Worm (Caenorhabditis elegans) whole organism, mixed stage, embryonic: ENCODE data around the gene R144.12.

Experiments used
- elt-3 ChIP-seq: fragments of 150-350 bp; optimal IDR thresholded peaks from 2 replicates; lab custom pipeline; 2014; ENCODE audit warnings: missing biosample characterization, missing genetic modification characterization
- ham-2 ChIP-seq: fragments of 200-800 bp; sonication (Bioruptor generic); optimal IDR thresholded peaks from 2 replicates; lab custom pipeline; 2018; ENCODE audit warnings: mild to moderate bottlenecking, missing genetic modification characterization, missing compliant biosample characterization
- mep-1 ChIP-seq: fragments of 150-350 bp; optimal IDR thresholded peaks from 2 replicates; lab custom pipeline; 2017; ENCODE audit warnings: missing biosample characterization, missing genetic modification reagents, missing genetic modification characterization, inconsistent platforms
- nhr-12 ChIP-seq: fragments of 150-350 bp; optimal IDR thresholded peaks from 2 replicates; lab custom pipeline; 2014; ENCODE audit warnings: missing biosample characterization, missing genetic modification characterization
- nhr-76 ChIP-seq: sonication (generic microtip); optimal IDR thresholded peaks from 2 replicates; lab custom pipeline; 2017; ENCODE audit warnings: missing biosample characterization, missing genetic modification characterization
- sptf-1 ChIP-seq: sonication (generic microtip); optimal IDR thresholded peaks from 2 replicates; lab custom pipeline; 2017; ENCODE audit warnings: mild to moderate bottlenecking, missing genetic modification characterization, moderate library complexity, missing compliant biosample characterization
- ztf-11 ChIP-seq: fragments of 150-350 bp; optimal IDR thresholded peaks from 2 replicates; lab custom pipeline; 2014; ENCODE audit warnings: missing biosample characterization, missing genetic modification characterization

- TF ChIP-seq elt-3 (tag; lab: Kevin White, UChicago), result no peak
- no peak for TF ChIP-seq ham-2 (GFP tag; lab: Kevin White, UChicago)
- TF ChIP-seq mep-1 (tag; lab: Kevin White, UChicago), result no peak
- no peak for TF ChIP-seq ztf-11
- TF ChIP-seq nhr-12 (tag; lab: Kevin White, UChicago), result no peak
- no peak for TF ChIP-seq sptf-1 (tag; lab: Kevin White, UChicago)
- TF ChIP-seq nhr-76 (tag; lab: Kevin White, UChicago), result no peak
Measured at ce11 chrIII:5036158-5036557, 29.4 kb upstream of the R144.12 start, which contains the start of gene C45G9.6.
